Fruit fly (Drosophila melanogaster) whole organism, wandering third instar larva: ENCODE results near the gene CG34456.

ENCODE experiments used
- Abd-B ChIP-seq: fragments of >200 bp; optimal IDR thresholded peaks from 2 replicates; lab custom pipeline; 2017; ENCODE audit warnings: missing biosample characterization, missing genetic modification characterization
- CG32264 ChIP-seq: fragments of 200-800 bp; sonication (Bioruptor generic); optimal IDR thresholded peaks from 2 replicates; lab custom pipeline; 2016; ENCODE audit warnings: missing biosample characterization, missing genetic modification characterization
- CG9705 ChIP-seq: fragments of 200-800 bp; sonication (Bioruptor generic); optimal IDR thresholded peaks from 2 replicates; lab custom pipeline; 2018; ENCODE audit warnings: missing biosample characterization, mild to moderate bottlenecking, missing genetic modification characterization
- CrebA ChIP-seq: fragments of 200-800 bp; sonication (Bioruptor generic); optimal IDR thresholded peaks from 2 replicates; lab custom pipeline; 2016; ENCODE audit warnings: missing biosample characterization, mild to moderate bottlenecking, missing genetic modification characterization, borderline replicate concordance
- Dfd ChIP-seq: fragments of >200 bp; optimal IDR thresholded peaks from 2 replicates; lab custom pipeline; 2017; ENCODE audit warnings: missing biosample characterization, missing genetic modification characterization
- Dif ChIP-seq: fragments of 200-275, 200-300 bp; sonication (Bioruptor generic); optimal IDR thresholded peaks from 2 replicates; lab custom pipeline; 2018; ENCODE audit warnings: missing biosample characterization, missing genetic modification characterization; ENCODE audit not compliant: partially characterized antibody
- GATAd ChIP-seq: sonication (Bioruptor generic); optimal IDR thresholded peaks from 2 replicates; lab custom pipeline; 2016; ENCODE audit warnings: missing biosample characterization, missing genetic modification characterization
- HLH106 ChIP-seq: fragments of 200-800 bp; optimal IDR thresholded peaks from 3 replicates; lab custom pipeline; 2019; ENCODE audit warnings: missing biosample characterization, mild to moderate bottlenecking, missing genetic modification characterization, moderate library complexity
- Hnf4 ChIP-seq: fragments of 200-800 bp; sonication (Bioruptor generic); optimal IDR thresholded peaks from 2 replicates; lab custom pipeline; 2016; ENCODE audit warnings: missing biosample characterization, mild to moderate bottlenecking, missing genetic modification characterization
- Hr78 ChIP-seq: fragments of >200 bp; optimal IDR thresholded peaks from 2 replicates; lab custom pipeline; 2017; ENCODE audit warnings: missing biosample characterization, missing genetic modification characterization
- Hr83 ChIP-seq: fragments of 200-300 bp; sonication (Bioruptor generic); optimal IDR thresholded peaks from 2 replicates; lab custom pipeline; 2016; ENCODE audit warnings: missing biosample characterization, mild to moderate bottlenecking, missing genetic modification characterization, moderate library complexity; ENCODE audit not compliant: poor library complexity, severe bottlenecking
- Jra ChIP-seq: sonication (Bioruptor generic); optimal IDR thresholded peaks from 2 replicates; lab custom pipeline; 2016; ENCODE audit warnings: missing biosample characterization, missing genetic modification characterization
- Mio ChIP-seq: sonication (Bioruptor generic); optimal IDR thresholded peaks from 2 replicates; lab custom pipeline; 2016; ENCODE audit warnings: missing biosample characterization, missing genetic modification characterization
- Myc ChIP-seq: fragments of >200 bp; optimal IDR thresholded peaks from 2 replicates; lab custom pipeline; 2017
- N ChIP-seq: fragments of >200 bp; optimal IDR thresholded peaks from 2 replicates; lab custom pipeline; 2018; ENCODE audit warnings: missing biosample characterization, missing external identifiers, missing genetic modification characterization
- OdsH ChIP-seq: fragments of 200-800 bp; sonication (Bioruptor generic); optimal IDR thresholded peaks from 2 replicates; lab custom pipeline; 2016; ENCODE audit warnings: missing biosample characterization, mild to moderate bottlenecking, missing genetic modification characterization
- Rel ChIP-seq, 2 experiments: fragments of 200-800 bp; sonication (Bioruptor generic) in 1 of 2; optimal IDR thresholded peaks; 2 replicates in 1 of 2; 3 replicates in 1 of 2; lab custom pipeline; 2016 to 2019; ENCODE audit warnings: mild to moderate bottlenecking in 2 of 2, missing biosample characterization in 2 of 2, missing genetic modification characterization in 2 of 2, moderate library complexity in 1 of 2
- Sp1 ChIP-seq: fragments of 200-800 bp; sonication (Bioruptor generic); optimal IDR thresholded peaks from 3 replicates; lab custom pipeline; 2019; ENCODE audit warnings: missing biosample characterization, mild to moderate bottlenecking, missing genetic modification characterization, moderate library complexity
- Vsx2 ChIP-seq: fragments of 200-300, 225-300 bp; sonication (Bioruptor generic); optimal IDR thresholded peaks from 2 replicates; lab custom pipeline; 2018; ENCODE audit warnings: missing biosample characterization, missing genetic modification characterization; ENCODE audit not compliant: partially characterized antibody
- br ChIP-seq: fragments of 200-800 bp; sonication (Bioruptor generic); optimal IDR thresholded peaks from 2 replicates; lab custom pipeline; 2016; ENCODE audit warnings: missing biosample characterization, missing genetic modification characterization
- brk ChIP-seq: fragments of 200-800 bp; sonication (Bioruptor generic); optimal IDR thresholded peaks from 2 replicates; lab custom pipeline; 2016; ENCODE audit warnings: missing biosample characterization, mild to moderate bottlenecking, missing genetic modification characterization
- dl ChIP-seq, 2 experiments: fragments of 175-275, 200-275 bp in 1 of 2; fragments of 200-275 bp in 1 of 2; sonication (Bioruptor generic); optimal IDR thresholded peaks; lab custom pipeline; 2018; ENCODE audit warnings: mild to moderate bottlenecking in 2 of 2, missing biosample characterization in 2 of 2, missing genetic modification characterization in 2 of 2, moderate library complexity in 2 of 2; ENCODE audit not compliant: partially characterized antibody in 2 of 2, insufficient read depth in 1 of 2
- dmrt93B ChIP-seq: fragments of 200-800 bp; sonication (Bioruptor generic); optimal IDR thresholded peaks from 2 replicates; lab custom pipeline; 2018; ENCODE audit warnings: missing biosample characterization, mild to moderate bottlenecking, missing genetic modification characterization
- dsf ChIP-seq: sonication (Bioruptor generic); optimal IDR thresholded peaks from 2 replicates; lab custom pipeline; 2016; ENCODE audit warnings: missing biosample characterization, missing genetic modification characterization, borderline replicate concordance
- ey ChIP-seq: fragments of 200-800 bp; sonication (Bioruptor generic); optimal IDR thresholded peaks from 2 replicates; lab custom pipeline; 2016; ENCODE audit warnings: missing biosample characterization, missing genetic modification characterization
- foxo ChIP-seq, 2 experiments: fragments of 200-800 bp; sonication (Bioruptor generic); optimal IDR thresholded peaks; 2 replicates in 1 of 2; 3 replicates in 1 of 2; lab custom pipeline; 2016 to 2017; ENCODE audit warnings: missing biosample characterization in 2 of 2, missing genetic modification characterization in 2 of 2
- fru ChIP-seq: fragments of 200-800 bp; sonication (Bioruptor generic); optimal IDR thresholded peaks from 3 replicates; lab custom pipeline; 2016; ENCODE audit warnings: missing biosample characterization, mild to moderate bottlenecking, missing genetic modification characterization
- h ChIP-seq: fragments of 200-800 bp; sonication (Bioruptor generic); optimal IDR thresholded peaks from 3 replicates; lab custom pipeline; 2016; ENCODE audit warnings: missing biosample characterization, mild to moderate bottlenecking, missing genetic modification characterization
- jim ChIP-seq: fragments of 175-275, 200-325 bp; sonication (Bioruptor generic); optimal IDR thresholded peaks from 2 replicates; lab custom pipeline; 2016; ENCODE audit warnings: missing biosample characterization, mild to moderate bottlenecking, missing genetic modification characterization
- lola ChIP-seq: fragments of >200 bp; optimal IDR thresholded peaks from 2 replicates; lab custom pipeline; 2017; ENCODE audit warnings: missing biosample characterization, missing genetic modification characterization
- pan ChIP-seq: fragments of >200 bp; optimal IDR thresholded peaks from 2 replicates; lab custom pipeline; 2017
- psq ChIP-seq: fragments of 200-800 bp; sonication (Bioruptor generic); optimal IDR thresholded peaks from 3 replicates; lab custom pipeline; 2017; ENCODE audit warnings: missing biosample characterization, mild to moderate bottlenecking, missing genetic modification characterization, moderate library complexity
- rgr ChIP-seq: fragments of 200-800 bp; sonication (Bioruptor generic); optimal IDR thresholded peaks from 3 replicates; lab custom pipeline; 2016; ENCODE audit warnings: missing biosample characterization, mild to moderate bottlenecking, missing genetic modification characterization
- sage ChIP-seq: fragments of 200-800 bp; sonication (Bioruptor generic); optimal IDR thresholded peaks from 2 replicates; lab custom pipeline; 2016; ENCODE audit warnings: missing biosample characterization, mild to moderate bottlenecking, missing genetic modification characterization
- sv ChIP-seq: fragments of 200-800 bp; sonication (Bioruptor generic); optimal IDR thresholded peaks from 3 replicates; lab custom pipeline; 2016; ENCODE audit warnings: missing biosample characterization, missing genetic modification characterization
- tai ChIP-seq: sonication (Bioruptor generic); optimal IDR thresholded peaks from 2 replicates; lab custom pipeline; 2016; ENCODE audit warnings: missing biosample characterization, missing genetic modification characterization
- usp ChIP-seq: fragments of >200 bp; optimal IDR thresholded peaks from 2 replicates; lab custom pipeline; 2017; ENCODE audit warnings: missing biosample characterization, missing genetic modification characterization
- woc ChIP-seq: sonication (Bioruptor generic); optimal IDR thresholded peaks from 2 replicates; lab custom pipeline; 2016; ENCODE audit warnings: missing biosample characterization, mild to moderate bottlenecking, missing genetic modification characterization

The CG34456 gene

DNA sequence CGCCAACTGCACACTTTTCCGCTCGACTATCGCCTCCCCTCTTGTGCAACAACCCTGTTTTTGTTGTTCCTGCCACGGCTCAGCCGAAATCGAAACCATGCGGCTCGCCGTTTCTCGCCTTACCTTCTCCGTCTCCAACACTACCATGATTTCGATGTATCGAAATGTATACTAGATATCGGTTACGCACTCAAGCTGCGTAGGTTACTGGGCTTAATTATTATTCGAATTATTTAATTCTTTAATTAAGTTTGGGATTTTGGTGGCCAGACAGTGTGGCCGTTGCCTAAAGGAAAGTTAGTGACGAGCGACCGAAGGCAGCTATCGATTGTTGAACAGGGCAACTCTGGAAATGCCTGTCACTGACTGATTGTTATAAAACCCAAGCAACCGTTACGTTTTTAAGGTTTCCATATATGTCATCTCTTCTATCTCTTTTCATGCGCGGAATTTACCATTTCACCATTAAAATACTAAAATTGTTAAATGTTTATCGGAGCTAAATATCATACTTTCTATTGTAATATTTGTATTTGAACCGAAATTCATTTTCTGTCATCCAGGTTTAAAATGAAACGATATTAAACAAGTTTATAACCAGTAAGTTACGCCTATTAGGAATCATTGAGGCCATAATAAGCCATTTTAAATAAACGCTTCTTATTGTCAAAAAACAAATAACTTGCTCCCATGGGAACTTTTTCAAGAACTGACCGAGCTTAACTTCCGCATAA is 40.4 kb downstream of the CG34456 start, which contains the start of gene eIF4E1 (continued):
- no peak for TF ChIP-seq CrebA (GFP tag; lab: Kevin White, UChicago)

DNA sequence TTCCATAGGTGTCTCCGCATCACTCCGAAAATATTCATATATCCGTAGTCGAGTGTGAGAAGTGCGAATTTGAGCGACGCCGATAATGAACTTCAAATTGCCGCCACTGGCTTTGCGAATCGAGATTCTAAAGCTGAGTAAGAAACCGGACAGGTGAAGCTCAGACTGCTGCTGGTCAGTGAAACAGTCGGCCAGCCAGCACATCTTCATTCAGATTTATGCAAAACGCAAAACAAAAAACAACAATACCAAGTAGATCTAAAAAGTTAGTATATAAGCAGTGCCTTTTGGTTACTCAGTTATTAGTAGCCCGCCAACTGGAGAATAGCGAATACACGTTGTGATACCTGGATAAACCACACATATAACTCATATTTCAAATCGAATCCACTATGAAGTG is 42.6 kb downstream of the CG34456 start, which contains the start of gene Cpr67B:
Gene Cpr67B (plus strand): TSS at position 301 of the 400 bp plus-strand sequence.
- no peak for TF ChIP-seq CrebA (GFP tag; lab: Kevin White, UChicago)
- no peak for TF ChIP-seq ey (GFP tag; lab: Kevin White, UChicago)
- TF ChIP-seq Jra: no peak
- TF ChIP-seq Sp1: no peak
- TF ChIP-seq CG32264 (GFP tag; lab: Kevin White, UChicago): no peak
- TF ChIP-seq sage (GFP tag; lab: Kevin White, UChicago): no peak
- no peak for TF ChIP-seq dmrt93B (GFP tag; lab: Kevin White, UChicago)
- TF ChIP-seq, all 38 proteins: peak for 0

DNA sequence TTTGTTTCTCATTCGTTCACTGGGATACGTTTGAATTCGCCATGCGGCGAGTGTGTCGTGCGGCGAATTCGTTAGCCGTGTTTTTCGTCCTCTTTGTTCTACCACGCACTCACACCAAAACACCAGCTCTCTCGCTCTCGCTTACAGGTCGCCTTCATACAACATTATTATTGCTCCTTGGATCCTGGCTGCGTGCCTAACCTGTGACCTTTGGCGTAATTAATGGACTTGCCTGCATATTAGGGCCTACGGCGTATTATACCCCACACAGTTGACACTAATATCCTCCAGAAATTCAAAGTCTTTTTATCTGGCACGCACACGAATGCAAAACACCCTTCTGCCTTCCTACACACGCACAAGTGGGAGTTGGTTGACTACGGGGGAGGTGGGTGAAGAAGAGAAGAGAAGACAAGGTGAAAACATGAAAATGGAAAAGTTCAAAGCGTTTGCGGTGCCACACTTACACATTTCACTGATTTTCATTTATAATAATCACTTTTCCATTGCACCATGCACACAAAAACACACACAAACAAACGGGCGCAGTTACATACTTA is 48.2 kb downstream of the CG34456 start:
- no peak for TF ChIP-seq CrebA (GFP tag; lab: Kevin White, UChicago)
- peak; percentile 15 for TF ChIP-seq psq (GFP tag; lab: Kevin White, UChicago)
- TF ChIP-seq Mio: no peak
- no peak for TF ChIP-seq OdsH (GFP tag; lab: Kevin White, UChicago)
- no peak for TF ChIP-seq dsf
- TF ChIP-seq Hnf4: no peak
- TF ChIP-seq, all 38 proteins: peak for 1

DNA sequence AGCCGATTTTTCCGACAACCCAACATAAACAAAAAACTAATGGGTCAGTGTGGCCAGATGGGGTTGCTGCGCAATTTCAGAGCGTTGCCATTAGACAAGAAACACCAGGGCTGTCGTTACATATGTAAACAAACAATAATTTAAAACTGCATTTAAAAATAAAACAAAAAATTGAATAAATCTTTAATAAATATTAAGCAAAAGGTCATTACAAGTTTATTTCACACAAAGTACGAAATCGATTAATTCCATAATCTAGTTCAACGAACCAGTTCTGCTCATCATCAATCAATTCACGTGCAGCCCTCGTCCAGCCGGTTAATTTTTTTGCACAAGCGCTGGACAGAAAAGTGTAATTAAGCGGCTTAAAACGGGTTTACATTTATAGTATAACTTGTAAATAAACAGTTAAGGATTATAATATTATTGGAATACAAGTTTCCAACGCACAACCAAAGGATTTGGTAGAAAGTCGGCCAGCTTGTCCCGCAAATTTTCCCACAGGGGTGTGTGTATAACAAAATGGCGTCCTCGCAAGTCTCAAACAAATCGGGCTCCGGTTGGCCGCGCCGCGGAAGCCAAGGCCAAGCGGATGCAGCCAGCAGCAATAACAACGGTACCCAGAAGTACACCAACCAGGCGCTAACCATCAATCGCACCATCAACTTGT is 49.0 kb downstream of the CG34456 start, which contains the start of the genes CG4022 and Cpsf5:
Gene CG4022 (minus strand): TSS at position 79 of the 670 bp plus-strand sequence.
Gene Cpsf5 (plus strand): TSS at position 285 of the 670 bp plus-strand sequence.
- TF ChIP-seq jim (no peak), OdsH (GFP tag; lab: Kevin White, UChicago) (peak; percentile 77), sv (GFP tag; lab: Kevin White, UChicago) (peak; percentile 81), Hnf4 (peak; percentile 77), h (GFP tag; lab: Kevin White, UChicago) (peak; percentile 77), fru (GFP tag; lab: Kevin White, UChicago) (peak; percentile 61), CG9705 (GFP tag; lab: Kevin White, UChicago) (peak; percentile 77), sage (GFP tag; lab: Kevin White, UChicago) (peak; percentile 56), GATAd (peak; percentile 22), dmrt93B (GFP tag; lab: Kevin White, UChicago) (no peak), Vsx2 (no peak), lola (GFP tag; lab: Kevin White, UChicago) (no peak), N (GFP tag; lab: Kevin White, UChicago) (no peak), brk (peak; percentile 86), Hr78 (no peak), Dif (GFP tag; lab: Kevin White, UChicago) (no peak), Dfd (no peak), tai (GFP tag; lab: Kevin White, UChicago) (no peak), usp (GFP tag; lab: Kevin White, UChicago) (no peak), psq (GFP tag; lab: Kevin White, UChicago) (peak; percentile 58), pan (lab: Kevin White, UChicago) (no peak), Jra (peak; percentile 77), HLH106 (tag; lab: Kevin White, UChicago) (peak; percentile 84), Abd-B (GFP tag; lab: Kevin White, UChicago) (no peak), CrebA (GFP tag; lab: Kevin White, UChicago) (no peak), Rel (GFP tag; optimal IDR thresholded peaks at IDR 0.05; lab: Kevin White, UChicago) (no peak), Rel (tag; optimal IDR thresholded peaks at IDR 0.05; lab: Kevin White, UChicago) (peak; percentile 60), foxo (GFP tag; optimal IDR thresholded peaks at IDR 0.05; lab: Kevin White, UChicago) (peak in 1 of 2 experiments; percentile 86), dsf (peak; percentile 71), CG32264 (GFP tag; lab: Kevin White, UChicago) (no peak), Mio (no peak), dl (GFP tag; optimal IDR thresholded peaks at IDR 0.05; lab: Kevin White, UChicago; ENCODE audit: insufficient read depth in 1 of 2, partially characterized antibody in 2 of 2) (no peak), Myc (lab: Kevin White, UChicago) (no peak), ey (GFP tag; lab: Kevin White, UChicago) (peak; percentile 81), Hr83 (GFP tag; lab: Kevin White, UChicago) (peak; percentile 22), woc (GFP tag; lab: Kevin White, UChicago) (peak; percentile 66), rgr (GFP tag; lab: Kevin White, UChicago) (peak; percentile 88), Sp1 (peak; percentile 76), br (GFP tag; lab: Kevin White, UChicago) (peak; percentile 78)
